Fruit fly (Drosophila melanogaster) Kc167 (cell line): ENCODE measurements around the gene qin.

Experiments
- Myc ChIP-seq: fragments of >200 bp; optimal IDR thresholded peaks from 2 replicates; lab custom pipeline; 2017; ENCODE audit warnings: missing external identifiers
- Sin3A ChIP-seq: fragments of >200 bp; optimal IDR thresholded peaks from 2 replicates; lab custom pipeline; 2018; ENCODE audit warnings: missing external identifiers
- h ChIP-seq: fragments of >200 bp; optimal IDR thresholded peaks from 3 replicates; lab custom pipeline; 2018; ENCODE audit warnings: missing external identifiers
- insv ChIP-seq: fragments of >200 bp; optimal IDR thresholded peaks from 3 replicates; lab custom pipeline; 2018; ENCODE audit warnings: missing external identifiers
- psq ChIP-seq: fragments of >200 bp; optimal IDR thresholded peaks from 2 replicates; lab custom pipeline; 2017; ENCODE audit warnings: missing external identifiers
- ttk ChIP-seq: sonication (Bioruptor generic); optimal IDR thresholded peaks from 2 replicates; lab custom pipeline; 2017; ENCODE audit warnings: missing external identifiers

DNA sequence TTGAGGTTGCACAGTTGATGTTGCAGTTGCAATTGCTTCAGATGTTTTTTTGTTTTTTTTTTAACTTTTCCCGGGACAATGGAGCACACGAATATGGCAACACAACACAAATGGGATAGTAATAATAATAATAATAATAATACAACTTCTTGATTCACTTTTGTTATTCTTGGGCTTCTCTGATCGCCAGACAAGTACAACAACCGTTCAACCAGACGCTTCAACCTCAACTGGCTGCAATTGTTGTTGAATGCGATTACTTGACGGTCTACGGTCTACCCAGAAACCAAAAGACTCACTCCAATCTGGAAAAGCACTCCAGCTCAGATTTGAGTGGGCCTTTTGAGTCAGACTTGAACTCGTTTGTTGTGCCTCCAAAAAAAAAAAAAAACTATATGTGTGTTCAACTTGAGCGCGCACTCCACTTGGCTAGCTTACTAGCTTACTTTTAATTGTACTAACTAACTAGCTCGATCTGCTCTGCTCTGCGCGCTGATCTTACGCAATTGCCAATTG, 50.5 kb downstream of the qin start, which contains the start of gene CG14301:
- TF ChIP-seq ttk (lab: Kevin White, UChicago) (no peak), Sin3A (no peak), psq (lab: Kevin White, UChicago) (no peak), Myc (lab: Kevin White, UChicago) (no peak), h (lab: Kevin White, UChicago) (no peak), insv (lab: Kevin White, UChicago) (no peak)
